Worm (Caenorhabditis elegans): Measurements from ENCODE around the gene Y43F8C.11.

The Y43F8C.11 gene

DNA sequence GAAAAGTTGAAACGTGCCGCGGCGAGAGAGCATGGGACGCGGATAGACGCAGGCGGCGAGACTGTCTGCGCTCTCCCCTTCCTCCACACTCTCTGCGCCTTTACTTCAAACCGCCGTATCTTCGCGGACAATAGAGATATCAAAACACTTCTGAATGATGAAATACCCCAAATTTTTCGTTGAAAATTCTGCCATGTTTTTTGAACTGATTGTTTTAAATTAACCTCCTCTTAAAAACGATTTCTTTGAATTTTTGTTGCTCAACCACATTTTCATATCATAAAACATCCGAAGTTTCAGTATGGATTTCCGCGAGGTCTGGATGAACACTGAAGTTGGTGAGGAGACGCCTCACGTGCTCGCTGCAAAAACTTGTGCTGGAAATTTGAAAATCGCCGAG, at the start of gene Y43F8C.11:
Gene Y43F8C.11 (plus strand): TSS at position 301 of the 400 bp plus-strand sequence.
- no peak for TF ChIP-seq dao-5 (tag; optimal IDR thresholded peaks at IDR 0.05)
- TF ChIP-seq W03F9.2 (tag; optimal IDR thresholded peaks at IDR 0.05) = no peak
- TF ChIP-seq him-1 (tag; optimal IDR thresholded peaks at IDR 0.05) = no peak

ce11 chrV:19622440-19622914, 47.6 kb upstream of the Y43F8C.11 start, which contains the start of gene Y43F8C.3:
TSS of gene Y43F8C.3 (minus strand) at chrV:19622626.
- TF ChIP-seq dao-5 (tag; optimal IDR thresholded peaks at IDR 0.05) (no peak), W03F9.2 (tag; optimal IDR thresholded peaks at IDR 0.05) (peak; percentile 7), him-1 (tag; optimal IDR thresholded peaks at IDR 0.05) (peak; percentile 60)

DNA sequence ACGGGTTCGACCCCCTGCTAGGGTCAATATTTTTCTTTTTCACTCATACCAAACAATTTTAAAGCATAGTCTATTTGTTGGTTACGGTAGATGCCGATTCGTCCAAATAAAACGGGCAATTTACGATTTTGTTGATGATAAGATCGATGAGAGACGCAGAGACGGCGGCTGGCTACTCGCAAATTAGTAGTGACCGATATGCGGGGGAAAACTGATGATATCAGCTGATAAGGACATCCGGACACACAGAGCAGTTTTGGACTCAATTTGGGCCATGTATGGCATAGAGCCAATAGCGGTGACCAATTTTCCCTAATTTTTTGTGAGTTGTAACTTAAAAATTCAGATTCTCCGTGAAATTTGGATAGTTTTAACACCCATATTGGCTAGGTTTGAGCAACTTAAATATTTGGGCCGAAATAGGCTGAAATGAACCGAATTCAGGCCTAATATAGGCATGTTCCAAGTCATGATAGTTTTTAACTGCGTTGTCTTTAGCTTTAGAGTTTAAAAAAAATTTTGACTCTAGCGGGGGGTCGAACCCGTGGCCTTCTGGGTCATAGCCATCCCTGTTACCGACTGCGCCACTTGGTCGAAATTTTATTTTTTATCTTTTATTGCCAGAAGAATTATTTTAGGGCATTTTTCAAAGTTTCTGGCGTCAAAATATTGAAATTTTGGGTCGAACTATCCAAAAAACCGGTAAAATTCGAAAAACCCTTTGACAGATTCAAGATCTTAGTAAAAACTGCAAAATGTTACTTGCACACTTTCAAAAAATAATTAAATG, 46.3 kb upstream of the Y43F8C.11 start:
- TF ChIP-seq him-1 (tag; optimal IDR thresholded peaks at IDR 0.05) (no peak), dao-5 (tag; optimal IDR thresholded peaks at IDR 0.05) (no peak), W03F9.2 (tag; optimal IDR thresholded peaks at IDR 0.05) (no peak)

DNA sequence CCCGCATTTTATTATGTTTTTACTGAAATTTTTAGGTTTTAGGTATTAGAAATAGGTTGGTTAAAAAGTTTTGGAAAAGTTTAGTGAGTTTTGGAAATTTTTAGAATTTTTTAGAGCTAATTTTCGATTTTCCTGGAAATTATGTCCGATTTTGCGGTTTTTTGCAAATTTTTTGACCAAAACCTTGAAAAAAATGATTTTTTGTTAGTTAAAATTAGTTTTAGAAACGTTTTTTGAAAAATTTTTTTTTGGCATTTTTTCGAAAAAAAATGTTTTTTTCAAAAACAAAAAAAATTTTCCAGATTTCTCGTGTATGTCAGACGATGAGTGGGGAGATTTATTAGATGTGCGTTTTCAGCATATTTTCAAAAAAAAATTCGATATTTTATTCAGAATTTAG, 45.3 kb upstream of the Y43F8C.11 start, which contains the start of gene dyf-19:
Gene dyf-19 (plus strand): TSS at position 301 of the 400 bp plus-strand sequence.
- no peak for TF ChIP-seq W03F9.2 (tag; optimal IDR thresholded peaks at IDR 0.05)
- TF ChIP-seq dao-5 (tag; optimal IDR thresholded peaks at IDR 0.05) = no peak
- no peak for TF ChIP-seq him-1 (tag; optimal IDR thresholded peaks at IDR 0.05)

ce11 chrV:19625719-19626118, 44.3 kb upstream of the Y43F8C.11 start:
- TF ChIP-seq W03F9.2 (tag; optimal IDR thresholded peaks at IDR 0.05) (no peak), dao-5 (tag; optimal IDR thresholded peaks at IDR 0.05) (no peak), him-1 (tag; optimal IDR thresholded peaks at IDR 0.05) (no peak)

DNA sequence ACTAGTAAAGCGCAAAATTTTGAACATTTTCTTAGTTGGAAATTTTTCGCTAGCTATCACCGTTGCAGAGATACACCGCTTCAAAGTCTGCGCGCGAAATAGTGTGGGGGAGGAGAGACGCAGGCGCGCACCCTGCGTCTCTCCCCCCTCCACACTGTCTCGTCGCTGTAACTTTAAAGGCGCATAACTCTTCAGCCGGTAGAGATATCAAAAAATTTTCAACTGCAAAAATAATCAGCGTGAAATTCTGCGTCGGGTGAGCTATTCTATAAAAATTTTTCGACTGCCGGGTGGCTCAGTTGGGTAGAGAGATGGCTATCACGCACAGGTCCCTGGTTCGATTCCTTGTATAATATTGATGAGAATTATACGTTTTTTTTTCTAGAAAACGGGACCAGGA, 40.5 kb upstream of the Y43F8C.11 start:
- no peak for TF ChIP-seq him-1 (tag; optimal IDR thresholded peaks at IDR 0.05)
- TF ChIP-seq dao-5 (tag; optimal IDR thresholded peaks at IDR 0.05) = no peak
- TF ChIP-seq W03F9.2 (tag; optimal IDR thresholded peaks at IDR 0.05) = no peak

DNA sequence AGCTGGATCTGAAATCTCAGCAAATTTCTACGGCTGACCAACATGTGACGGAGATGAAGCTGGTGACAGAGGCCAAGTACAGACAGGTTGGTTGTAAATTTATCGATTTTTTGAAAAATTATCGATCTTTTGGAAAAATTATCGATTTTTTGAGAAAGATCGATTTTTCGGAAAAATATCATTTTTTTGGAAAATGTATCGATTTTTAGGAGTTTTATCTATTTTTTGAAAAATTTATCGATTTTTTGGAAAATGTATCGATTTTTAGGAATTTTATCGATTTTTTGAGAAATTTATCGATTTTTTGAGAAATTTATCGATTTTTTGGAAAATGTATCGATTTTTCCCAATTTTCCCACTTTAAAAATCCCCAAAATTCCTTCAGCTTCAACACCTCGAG, 40.1 kb upstream of the Y43F8C.11 start:
- TF ChIP-seq dao-5 (tag; optimal IDR thresholded peaks at IDR 0.05) = no peak
- no peak for TF ChIP-seq W03F9.2 (tag; optimal IDR thresholded peaks at IDR 0.05)
- no peak for TF ChIP-seq him-1 (tag; optimal IDR thresholded peaks at IDR 0.05)

- TF ChIP-seq dao-5 (tag; optimal IDR thresholded peaks at IDR 0.05) (no peak), him-1 (tag; optimal IDR thresholded peaks at IDR 0.05) (no peak), W03F9.2 (tag; optimal IDR thresholded peaks at IDR 0.05) (no peak)
Measured at ce11 chrV:19630569-19630968, 39.5 kb upstream of the Y43F8C.11 start.

DNA sequence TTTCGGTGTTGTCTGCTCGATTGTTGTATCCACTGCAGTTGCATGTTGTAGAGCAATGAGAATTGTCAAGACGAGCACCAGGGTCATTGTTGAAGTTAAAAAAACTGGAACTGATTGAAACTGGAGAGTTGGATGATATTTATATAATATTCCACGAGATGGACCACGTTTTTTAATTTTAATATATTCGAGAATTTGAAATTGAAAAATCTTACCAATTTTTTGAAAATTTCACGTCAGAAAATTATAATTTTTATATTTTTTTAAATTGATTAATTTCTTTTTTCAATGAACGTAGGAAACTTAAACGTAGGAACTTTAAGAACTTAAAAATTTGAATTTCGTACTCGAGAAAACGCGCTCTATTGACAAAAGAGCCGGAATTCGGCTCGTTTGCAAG, 37.5 kb upstream of the Y43F8C.11 start, which contains the start of gene Y43F8C.5:
Gene Y43F8C.5 (minus strand): TSS at position 101 of the 400 bp plus-strand sequence.
- TF ChIP-seq W03F9.2 (tag; optimal IDR thresholded peaks at IDR 0.05) (no peak), him-1 (tag; optimal IDR thresholded peaks at IDR 0.05) (no peak), dao-5 (tag; optimal IDR thresholded peaks at IDR 0.05) (no peak)

- TF ChIP-seq him-1 (tag; optimal IDR thresholded peaks at IDR 0.05) = no peak
- no peak for TF ChIP-seq dao-5 (tag; optimal IDR thresholded peaks at IDR 0.05)
- TF ChIP-seq W03F9.2 (tag; optimal IDR thresholded peaks at IDR 0.05) = no peak
Measured at ce11 chrV:19632948-19633347, 37.1 kb upstream of the Y43F8C.11 start.

DNA sequence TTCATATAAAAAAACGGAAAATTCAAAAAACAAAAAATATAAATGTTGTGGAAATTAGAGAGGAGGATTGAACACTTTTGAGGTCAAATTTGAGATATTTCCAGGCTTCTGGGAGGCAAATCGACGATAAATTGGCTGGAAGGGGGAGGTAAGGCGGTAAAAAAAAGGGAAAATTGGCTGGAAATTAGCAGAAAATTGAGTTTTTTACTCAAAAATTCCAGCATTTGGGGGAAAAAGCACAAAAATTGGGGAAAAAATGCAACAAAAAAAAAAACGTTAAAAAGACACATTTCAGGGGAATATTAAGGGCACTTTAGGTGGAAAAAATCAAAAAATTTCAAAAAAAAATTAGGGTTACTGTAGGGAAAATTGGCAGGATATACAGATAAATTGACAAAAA, 35.9 kb upstream of the Y43F8C.11 start:
- no peak for TF ChIP-seq him-1 (tag; optimal IDR thresholded peaks at IDR 0.05)

DNA sequence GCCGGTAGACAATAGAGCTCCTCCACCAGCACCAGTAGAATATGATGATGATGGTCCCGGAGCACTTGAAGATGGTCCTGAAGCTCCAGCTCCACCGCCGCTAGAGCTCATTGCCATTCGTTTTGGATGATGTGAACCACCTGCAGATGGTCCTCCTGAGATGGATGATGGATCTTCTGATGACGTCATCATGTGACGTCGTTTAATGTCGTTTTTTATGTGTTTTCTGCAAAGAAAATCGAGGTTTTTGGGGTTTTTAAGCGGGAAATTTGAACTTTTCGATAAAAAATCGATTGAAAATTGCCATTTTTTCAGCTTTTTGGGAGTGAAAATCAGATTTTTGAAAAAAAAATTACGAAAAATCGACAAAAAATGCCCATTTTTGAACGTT, 33.9 kb upstream of the Y43F8C.11 start:
- TF ChIP-seq him-1 (tag; optimal IDR thresholded peaks at IDR 0.05) (no peak), W03F9.2 (tag; optimal IDR thresholded peaks at IDR 0.05) (no peak), dao-5 (tag; optimal IDR thresholded peaks at IDR 0.05) (no peak)

ce11 chrV:19637890-19638289, 32.2 kb upstream of the Y43F8C.11 start:
- TF ChIP-seq dao-5 (tag; optimal IDR thresholded peaks at IDR 0.05) = no peak

DNA sequence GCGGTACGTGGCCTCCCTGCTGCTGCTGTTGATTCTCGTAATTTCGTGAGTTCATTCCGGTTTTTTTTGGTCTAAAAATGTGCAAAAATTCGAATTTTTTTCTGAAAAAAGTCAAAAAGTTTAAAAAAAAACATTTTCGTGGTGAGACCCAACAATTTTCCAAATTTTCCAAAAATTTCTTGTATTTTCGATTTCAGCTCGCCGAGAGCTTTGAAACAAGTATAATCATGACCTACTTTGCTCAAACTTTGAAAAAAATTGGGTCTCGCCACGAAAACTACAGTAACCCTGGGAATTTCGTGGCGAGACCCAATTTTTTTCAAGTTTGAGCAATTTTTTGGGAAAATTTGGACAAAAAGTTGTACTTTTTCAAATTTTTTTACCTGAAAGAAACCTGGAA, 29.3 kb upstream of the Y43F8C.11 start, which contains the start of gene Y43F8C.6:
Gene Y43F8C.6 (minus strand): TSS at position 101 of the 400 bp plus-strand sequence.
- no peak for TF ChIP-seq dao-5 (tag; optimal IDR thresholded peaks at IDR 0.05)
- TF ChIP-seq W03F9.2 (tag; optimal IDR thresholded peaks at IDR 0.05) = no peak
- no peak for TF ChIP-seq him-1 (tag; optimal IDR thresholded peaks at IDR 0.05)

DNA sequence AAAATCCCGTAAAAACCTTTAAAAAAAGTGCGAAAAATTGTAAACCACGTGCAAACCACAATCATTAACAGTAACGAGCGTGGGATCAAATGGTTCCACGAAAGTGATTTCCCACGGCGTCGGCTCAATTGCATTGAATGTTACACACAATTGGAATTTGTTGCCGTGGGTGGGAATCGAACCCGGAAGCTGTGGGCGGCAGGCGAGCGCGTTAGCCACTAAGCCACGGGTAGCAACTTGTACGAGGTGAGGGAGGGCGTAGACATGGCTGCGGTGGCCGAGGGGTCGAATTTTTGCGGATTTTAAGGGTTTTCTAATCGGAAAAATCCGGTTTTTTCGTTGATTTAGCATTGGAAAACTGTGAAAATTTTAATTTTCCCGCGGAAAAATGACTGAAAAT, 27.0 kb upstream of the Y43F8C.11 start:
- TF ChIP-seq dao-5 (tag; optimal IDR thresholded peaks at IDR 0.05) = peak; percentile 82
- TF ChIP-seq him-1 (tag; optimal IDR thresholded peaks at IDR 0.05) = peak; percentile 79
- peak; percentile 49 for TF ChIP-seq W03F9.2 (tag; optimal IDR thresholded peaks at IDR 0.05)

All from whole organism, L4/young adult.